Worm (Caenorhabditis elegans) whole organism, L3 larva: ENCODE data around the gene egas-2.

Source experiments
- ZK546.5 ChIP-seq: sonication (generic microtip); optimal IDR thresholded peaks from 2 replicates; lab custom pipeline; 2017; ENCODE audit warnings: missing biosample characterization, missing genetic modification characterization
- egl-5 ChIP-seq: fragments of 150-350 bp; optimal IDR thresholded peaks from 2 replicates; lab custom pipeline; 2017; ENCODE audit warnings: missing biosample characterization, missing genetic modification reagents, missing genetic modification characterization, inconsistent platforms
- nfya-1 ChIP-seq: sonication (generic microtip); optimal IDR thresholded peaks from 2 replicates; lab custom pipeline; 2017; ENCODE audit warnings: missing genetic modification characterization, mild to moderate bottlenecking, missing compliant biosample characterization, antibody characterized with exemption, moderate library complexity; ENCODE audit not compliant: insufficient read depth
- nhr-25 ChIP-seq: sonication (generic microtip); optimal IDR thresholded peaks from 2 replicates; lab custom pipeline; 2017; ENCODE audit warnings: missing biosample characterization, missing genetic modification characterization
- nhr-28 ChIP-seq: fragments of 150-350 bp; optimal IDR thresholded peaks from 2 replicates; lab custom pipeline; 2014; ENCODE audit warnings: missing biosample characterization, missing genetic modification characterization
- skn-1 ChIP-seq: fragments of 150-350 bp; optimal IDR thresholded peaks from 2 replicates; lab custom pipeline; 2014; ENCODE audit warnings: missing biosample characterization, missing genetic modification characterization
- ztf-4 ChIP-seq: fragments of 150-350 bp; optimal IDR thresholded peaks from 2 replicates; lab custom pipeline; 2014; ENCODE audit warnings: missing biosample characterization, missing genetic modification characterization

ce11 chrV:18616287-18616686 lies 33.9 kb upstream of the egas-2 start, which contains the start of gene nhr-70:
- no peak for TF ChIP-seq egl-5
- no peak for TF ChIP-seq ZK546.5 (tag; lab: Kevin White, UChicago)
- TF ChIP-seq skn-1 (tag; lab: Kevin White, UChicago) = no peak
- TF ChIP-seq nhr-28 (tag; lab: Kevin White, UChicago) = no peak
- no peak for TF ChIP-seq nhr-25 (tag; lab: Kevin White, UChicago)
- TF ChIP-seq nfya-1 (tag; lab: Kevin White, UChicago) = no peak
- no peak for TF ChIP-seq ztf-4 (tag; lab: Kevin White, UChicago)
